Fruit fly (Drosophila melanogaster): ENCODE results near the gene CG13244.

CG13244 gene

DNA sequence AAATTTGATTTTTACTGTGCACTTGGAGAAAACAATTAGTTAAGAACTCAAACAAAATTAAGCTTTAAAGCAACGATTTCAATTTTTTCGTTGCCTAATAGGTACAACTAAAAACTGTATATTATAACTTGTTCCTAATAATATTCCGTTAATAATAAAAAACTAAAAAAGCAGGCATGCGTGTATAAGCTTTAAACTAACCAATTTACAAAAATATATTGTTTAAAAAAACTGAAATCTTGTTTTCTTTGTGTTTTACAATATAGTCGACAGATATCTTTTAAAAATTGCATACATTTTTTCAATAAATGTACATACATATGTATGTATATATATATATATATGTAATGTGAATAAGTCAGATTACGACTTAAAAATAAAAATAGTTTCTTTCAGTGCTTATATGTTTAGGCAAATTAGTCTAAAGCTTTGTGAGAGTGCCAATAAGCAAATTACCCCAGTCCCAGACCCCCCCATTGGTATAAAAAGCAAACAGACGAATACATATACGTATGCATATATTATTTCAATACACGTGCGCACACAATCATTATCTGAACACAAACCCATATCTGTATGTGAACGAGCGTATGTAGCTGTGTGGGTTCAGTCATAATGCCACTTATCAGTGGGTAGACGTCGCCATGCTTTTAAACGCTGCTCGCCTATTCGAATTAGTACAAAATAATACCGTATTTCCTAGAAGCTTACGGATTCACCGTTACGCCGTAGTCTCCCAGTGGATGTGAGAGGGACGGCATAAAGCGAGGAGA is 3.6 kb upstream of the CG13244 start (continued):
- TF ChIP-seq E2f1 (GFP tag; IDR thresholded peaks at IDR 0.05) = peak; percentile 53
- no peak for TF ChIP-seq pb (GFP tag; optimal IDR thresholded peaks at IDR 0.05)
- TF ChIP-seq pita (GFP tag; optimal IDR thresholded peaks at IDR 0.05) = no peak
- no peak for TF ChIP-seq CG13624 (GFP tag; optimal IDR thresholded peaks at IDR 0.05)
- TF ChIP-seq Gug (GFP tag; IDR thresholded peaks at IDR 0.05) = peak; percentile 52; the same call in 1 of the 4 replicates
- no peak for TF ChIP-seq D (optimal IDR thresholded peaks at IDR 0.05)
- TF ChIP-seq D (GFP tag; optimal IDR thresholded peaks at IDR 0.05) = peak; percentile 83
- no peak for TF ChIP-seq CG1647 (GFP tag; optimal IDR thresholded peaks at IDR 0.05)
- TF ChIP-seq cas (GFP tag; IDR thresholded peaks at IDR 0.05) = no peak
- peak; percentile 48 for TF ChIP-seq CG16815 (GFP tag; optimal IDR thresholded peaks at IDR 0.05)
- peak; percentile 62 for TF ChIP-seq ewg (GFP tag; optimal IDR thresholded peaks at IDR 0.05)
- peak; percentile 92 for TF ChIP-seq CG31441 (GFP tag; IDR thresholded peaks at IDR 0.05)
- TF ChIP-seq en (GFP tag; optimal IDR thresholded peaks at IDR 0.05) = no peak
- peak; percentile 40 for TF ChIP-seq ERR (GFP tag; optimal IDR thresholded peaks at IDR 0.05)
- TF ChIP-seq CG32767 (GFP tag; IDR thresholded peaks at IDR 0.05) = 0 out of 2 replicates have a peak, but pooled peaks have one; percentile 33
- no peak for TF ChIP-seq CG7928 (GFP tag; optimal IDR thresholded peaks at IDR 0.05)
- TF ChIP-seq Vsx1 (GFP tag; optimal IDR thresholded peaks at IDR 0.05) = peak; percentile 93
- TF ChIP-seq Elba2 (GFP tag; optimal IDR thresholded peaks at IDR 0.05) = no peak
- TF ChIP-seq Mad (GFP tag; optimal IDR thresholded peaks at IDR 0.05) = no peak
- TF ChIP-seq Neu2 (GFP tag; optimal IDR thresholded peaks at IDR 0.05; ENCODE audit: borderline replicate concordance) = no peak
- no peak for TF ChIP-seq sima (GFP tag; optimal IDR thresholded peaks at IDR 0.05)
- peak; percentile 56 for TF ChIP-seq Hey (tag; optimal IDR thresholded peaks at IDR 0.05)
- TF ChIP-seq ab (GFP tag; optimal IDR thresholded peaks at IDR 0.05) = peak; percentile 37
- no peak for TF ChIP-seq Max (GFP tag; optimal IDR thresholded peaks at IDR 0.05)
- peak; percentile 65; the same call in 1 of the 3 replicates for TF ChIP-seq ci (GFP tag; IDR thresholded peaks at IDR 0.05)
- TF ChIP-seq NC2α (GFP tag; optimal IDR thresholded peaks at IDR 0.05) = no peak
- TF ChIP-seq CG10431 (GFP tag; optimal IDR thresholded peaks at IDR 0.05) = peak; percentile 35
- peak; percentile 33 for TF ChIP-seq sqz (GFP tag; optimal IDR thresholded peaks at IDR 0.05)
- peak; percentile 39 for TF ChIP-seq D19B (GFP tag; optimal IDR thresholded peaks at IDR 0.05)
- no peak for TF ChIP-seq lov (optimal IDR thresholded peaks at IDR 0.05)
- TF ChIP-seq lov (GFP tag; IDR thresholded peaks at IDR 0.05) = no peak
- peak; percentile 64 for TF ChIP-seq oc (tag; optimal IDR thresholded peaks at IDR 0.05)
- peak; percentile 28 for TF ChIP-seq CG2120 (GFP tag; optimal IDR thresholded peaks at IDR 0.05)
- peak; percentile 39 for TF ChIP-seq CG30431 (GFP tag; optimal IDR thresholded peaks at IDR 0.05)
- no peak for TF ChIP-seq Stat92E (GFP tag; optimal IDR thresholded peaks at IDR 0.05)
- TF ChIP-seq CG8478 (optimal IDR thresholded peaks at IDR 0.05) = no peak
- TF ChIP-seq Atf6 (GFP tag; IDR thresholded peaks at IDR 0.05) = peak; percentile 36
- TF ChIP-seq gce (GFP tag; IDR thresholded peaks at IDR 0.05) = no peak
- peak; percentile 92 for TF ChIP-seq CG13894 (tag; optimal IDR thresholded peaks at IDR 0.05)
- no peak for TF ChIP-seq slp2 (GFP tag; optimal IDR thresholded peaks at IDR 0.05)
- TF ChIP-seq CG3726 (GFP tag; IDR thresholded peaks at IDR 0.05) = 0 out of 3 replicates have a peak, but pooled peaks have one; percentile 39
- TF ChIP-seq CG4820 (GFP tag; optimal IDR thresholded peaks at IDR 0.05) = peak; percentile 69
- TF ChIP-seq CG10462 (GFP tag; optimal IDR thresholded peaks at IDR 0.05) = peak; percentile 42
- no peak for TF ChIP-seq CG5953 (GFP tag; IDR thresholded peaks at IDR 0.05)
- no peak for TF ChIP-seq CG34224 (GFP tag; IDR thresholded peaks at IDR 0.05; ENCODE audit: partially characterized antibody)
- no peak for TF ChIP-seq Dip2 (GFP tag; IDR thresholded peaks at IDR 0.05)
- TF ChIP-seq wdn (GFP tag; IDR thresholded peaks at IDR 0.05) = no peak
- no peak for TF ChIP-seq sens-2 (GFP tag; IDR thresholded peaks at IDR 0.05)
- peak; percentile 41; the same call in 1 of the 3 replicates for TF ChIP-seq CG11456 (GFP tag; IDR thresholded peaks at IDR 0.05)
- no peak for TF ChIP-seq ac (GFP tag; optimal IDR thresholded peaks at IDR 0.05)
- TF ChIP-seq CG16813 (GFP tag; IDR thresholded peaks at IDR 0.05; ENCODE audit: partially characterized antibody) = no peak
